Worm (Caenorhabditis elegans) whole organism, L3 larva: Measurements from ENCODE around the gene ZK418.5.

ENCODE experiments used
- R02D3.7 ChIP-seq: fragments of 150-350 bp; optimal IDR thresholded peaks from 2 replicates; lab custom pipeline; 2014; ENCODE audit warnings: missing biosample characterization, missing genetic modification characterization
- ZK546.5 ChIP-seq: sonication (generic microtip); optimal IDR thresholded peaks from 2 replicates; lab custom pipeline; 2017; ENCODE audit warnings: missing biosample characterization, missing genetic modification characterization
- ama-1 ChIP-seq: fragments of 150-350 bp; optimal IDR thresholded peaks from 2 replicates; lab custom pipeline; 2018
- ceh-16 ChIP-seq: sonication (generic microtip); optimal IDR thresholded peaks from 2 replicates; lab custom pipeline; 2017; ENCODE audit warnings: missing biosample characterization, missing genetic modification characterization
- ceh-28 ChIP-seq: fragments of 150-350 bp; optimal IDR thresholded peaks from 2 replicates; lab custom pipeline; 2014; ENCODE audit warnings: missing biosample characterization, missing genetic modification reagents, missing genetic modification characterization
- ceh-82 ChIP-seq: fragments of 150-350 bp; optimal IDR thresholded peaks from 2 replicates; lab custom pipeline; 2014; ENCODE audit warnings: missing biosample characterization, missing genetic modification characterization
- ceh-9 ChIP-seq: sonication (generic microtip); optimal IDR thresholded peaks from 2 replicates; lab custom pipeline; 2018; ENCODE audit warnings: missing biosample characterization, missing genetic modification characterization
- daf-12 ChIP-seq: fragments of 150-350 bp; optimal IDR thresholded peaks from 2 replicates; lab custom pipeline; 2014; ENCODE audit warnings: missing biosample characterization, missing genetic modification reagents, missing genetic modification characterization
- egl-27 ChIP-seq: sonication (generic microtip); optimal IDR thresholded peaks from 4 replicates; lab custom pipeline; 2017; ENCODE audit warnings: missing biosample characterization, missing genetic modification reagents, missing genetic modification characterization
- egl-5 ChIP-seq: fragments of 150-350 bp; optimal IDR thresholded peaks from 2 replicates; lab custom pipeline; 2017; ENCODE audit warnings: missing biosample characterization, missing genetic modification reagents, missing genetic modification characterization, inconsistent platforms
- elt-1 ChIP-seq: fragments of 150-350 bp; optimal IDR thresholded peaks from 2 replicates; lab custom pipeline; 2014; ENCODE audit warnings: missing biosample characterization, missing genetic modification characterization
- elt-2 ChIP-seq: sonication (generic microtip); optimal IDR thresholded peaks from 2 replicates; lab custom pipeline; 2016; ENCODE audit warnings: missing genetic modification reagents, mild to moderate bottlenecking, missing genetic modification characterization, missing compliant biosample characterization
- elt-3 ChIP-seq, 3 experiments: fragments of 150-350 bp in 1 of 3; sonication (generic microtip) in 2 of 3; optimal IDR thresholded peaks; 2 replicates in 2 of 3; 4 replicates in 1 of 3; lab custom pipeline; 2014 to 2017; ENCODE audit warnings: missing biosample characterization in 3 of 3, missing genetic modification characterization in 3 of 3
- eor-1 ChIP-seq, 2 experiments: fragments of 150-350 bp; optimal IDR thresholded peaks; 2 replicates each; lab custom pipeline; 2014 to 2018; ENCODE audit warnings: missing biosample characterization in 2 of 2, missing genetic modification characterization in 2 of 2
- fkh-2 ChIP-seq: fragments of 150-350 bp; optimal IDR thresholded peaks from 2 replicates; lab custom pipeline; 2014; ENCODE audit warnings: missing biosample characterization, missing genetic modification reagents, missing genetic modification characterization
- fos-1 ChIP-seq: fragments of 150-350 bp; optimal IDR thresholded peaks from 2 replicates; lab custom pipeline; 2014; ENCODE audit warnings: missing biosample characterization, missing genetic modification characterization
- hmg-11 ChIP-seq: sonication (generic microtip); optimal IDR thresholded peaks from 2 replicates; lab custom pipeline; 2016; ENCODE audit warnings: missing genetic modification characterization, missing compliant biosample characterization
- jun-1 ChIP-seq: fragments of 150-350 bp; optimal IDR thresholded peaks from 2 replicates; lab custom pipeline; 2014; ENCODE audit warnings: missing biosample characterization, missing genetic modification reagents, missing genetic modification characterization
- lin-15B ChIP-seq: fragments of 150-350 bp; optimal IDR thresholded peaks from 2 replicates; lab custom pipeline; 2014; ENCODE audit warnings: missing biosample characterization, missing genetic modification characterization
- lin-39 ChIP-seq: fragments of 150-350 bp; optimal IDR thresholded peaks from 2 replicates; lab custom pipeline; 2018; ENCODE audit warnings: missing biosample characterization, missing genetic modification reagents, missing genetic modification characterization
- lsy-12 ChIP-seq: sonication (generic microtip); optimal IDR thresholded peaks from 2 replicates; lab custom pipeline; 2016; ENCODE audit warnings: mild to moderate bottlenecking, missing genetic modification characterization, missing compliant biosample characterization
- mdl-1 ChIP-seq: fragments of 150-350 bp; optimal IDR thresholded peaks from 2 replicates; lab custom pipeline; 2014; ENCODE audit warnings: missing biosample characterization, missing genetic modification characterization
- mml-1 ChIP-seq: fragments of 150-350 bp; sonication (generic microtip); optimal IDR thresholded peaks from 3 replicates; lab custom pipeline; 2014; ENCODE audit warnings: missing biosample characterization, missing genetic modification characterization
- nfya-1 ChIP-seq: sonication (generic microtip); optimal IDR thresholded peaks from 2 replicates; lab custom pipeline; 2017; ENCODE audit warnings: missing genetic modification characterization, mild to moderate bottlenecking, missing compliant biosample characterization, antibody characterized with exemption, moderate library complexity; ENCODE audit not compliant: insufficient read depth
- nhr-11 ChIP-seq: fragments of 150-350 bp; optimal IDR thresholded peaks from 2 replicates; lab custom pipeline; 2014; ENCODE audit warnings: missing biosample characterization, missing genetic modification characterization
- nhr-12 ChIP-seq: fragments of 150-350 bp; optimal IDR thresholded peaks from 2 replicates; lab custom pipeline; 2014; ENCODE audit warnings: missing biosample characterization, missing genetic modification characterization
- nhr-23 ChIP-seq: fragments of 150-350 bp; optimal IDR thresholded peaks from 2 replicates; lab custom pipeline; 2014; ENCODE audit warnings: missing biosample characterization, missing genetic modification reagents, missing genetic modification characterization
- nhr-237 ChIP-seq: fragments of 150-350 bp; optimal IDR thresholded peaks from 2 replicates; lab custom pipeline; 2014; ENCODE audit warnings: missing biosample characterization, missing genetic modification characterization
- nhr-25 ChIP-seq: sonication (generic microtip); optimal IDR thresholded peaks from 2 replicates; lab custom pipeline; 2017; ENCODE audit warnings: missing biosample characterization, missing genetic modification characterization
- nhr-28 ChIP-seq: fragments of 150-350 bp; optimal IDR thresholded peaks from 2 replicates; lab custom pipeline; 2014; ENCODE audit warnings: missing biosample characterization, missing genetic modification characterization
- nhr-43 ChIP-seq: sonication (generic microtip); optimal IDR thresholded peaks from 2 replicates; lab custom pipeline; 2016; ENCODE audit warnings: mild to moderate bottlenecking, missing genetic modification characterization, missing compliant biosample characterization; ENCODE audit not compliant: poor library complexity, severe bottlenecking
- nhr-67 ChIP-seq: fragments of 150-350 bp; optimal IDR thresholded peaks from 2 replicates; lab custom pipeline; 2014; ENCODE audit warnings: missing biosample characterization, missing genetic modification characterization
- nhr-76 ChIP-seq: fragments of 150-350 bp; sonication (generic microtip); optimal IDR thresholded peaks from 5 replicates; lab custom pipeline; 2014; ENCODE audit warnings: missing biosample characterization, missing genetic modification characterization
- nhr-77 ChIP-seq: fragments of 150-350 bp; optimal IDR thresholded peaks from 2 replicates; lab custom pipeline; 2014; ENCODE audit warnings: missing biosample characterization, missing genetic modification characterization
- pha-4 ChIP-seq: fragments of 150-350 bp; optimal IDR thresholded peaks from 2 replicates; lab custom pipeline; 2014; ENCODE audit warnings: missing biosample characterization, missing genetic modification reagents, missing genetic modification characterization
- pqm-1 ChIP-seq: fragments of 150-350 bp; optimal IDR thresholded peaks from 2 replicates; lab custom pipeline; 2017; ENCODE audit warnings: missing biosample characterization, missing genetic modification characterization, inconsistent platforms
- sea-2 ChIP-seq: fragments of 150-350 bp; sonication (generic microtip); optimal IDR thresholded peaks from 4 replicates; lab custom pipeline; 2014; ENCODE audit warnings: missing biosample characterization, missing genetic modification reagents, missing genetic modification characterization
- skn-1 ChIP-seq: fragments of 150-350 bp; optimal IDR thresholded peaks from 2 replicates; lab custom pipeline; 2014; ENCODE audit warnings: missing biosample characterization, missing genetic modification characterization
- tbx-2 ChIP-seq: sonication (generic microtip); optimal IDR thresholded peaks from 2 replicates; lab custom pipeline; 2016; ENCODE audit warnings: mild to moderate bottlenecking, missing genetic modification characterization, missing compliant biosample characterization
- unc-39 ChIP-seq: sonication (generic microtip); optimal IDR thresholded peaks from 4 replicates; lab custom pipeline; 2017; ENCODE audit warnings: missing biosample characterization, missing genetic modification characterization
- unc-62 ChIP-seq: fragments of 150-350 bp; sonication (generic microtip); optimal IDR thresholded peaks from 4 replicates; lab custom pipeline; 2014; ENCODE audit warnings: missing biosample characterization, missing genetic modification reagents, missing genetic modification characterization
- zag-1 ChIP-seq: fragments of 150-350 bp; optimal IDR thresholded peaks from 2 replicates; lab custom pipeline; 2014; ENCODE audit warnings: missing biosample characterization, missing genetic modification characterization
- ztf-11 ChIP-seq: fragments of 150-350 bp; optimal IDR thresholded peaks from 2 replicates; lab custom pipeline; 2014; ENCODE audit warnings: missing biosample characterization, missing genetic modification characterization
- ztf-4 ChIP-seq: fragments of 150-350 bp; optimal IDR thresholded peaks from 2 replicates; lab custom pipeline; 2014; ENCODE audit warnings: missing biosample characterization, missing genetic modification characterization

ZK418.5 gene

DNA sequence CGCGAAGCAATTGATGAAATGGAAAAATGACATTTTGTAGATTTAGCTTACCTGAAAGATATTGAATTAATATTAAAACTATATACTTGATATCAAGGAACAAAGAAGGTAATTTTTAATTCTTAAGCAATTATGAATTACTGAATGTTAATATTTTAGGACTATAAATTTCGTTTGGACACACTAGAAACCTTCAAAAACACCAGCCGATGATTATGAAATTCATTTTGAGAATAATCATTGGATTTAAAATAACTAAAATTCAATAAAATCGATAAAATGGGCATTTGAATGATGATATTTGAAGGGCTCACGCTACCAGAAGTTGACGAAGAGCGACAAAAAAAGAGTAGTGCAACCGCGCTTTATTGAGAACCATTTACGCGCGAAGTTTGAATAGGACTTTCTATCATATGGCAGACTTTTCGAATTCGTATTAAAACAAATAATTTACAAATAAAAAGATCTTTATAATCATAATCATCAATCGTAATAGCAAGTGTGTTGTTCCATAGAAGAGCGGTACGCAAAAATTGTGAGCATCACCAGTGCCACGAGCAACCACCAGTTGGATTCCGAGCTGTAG lies at the start of gene ZK418.5:
TSS of gene ZK418.5 (minus strand) at position 51 of the 586 bp plus-strand sequence.
- no peak for TF ChIP-seq unc-39 (tag; lab: Kevin White, UChicago)
- no peak for TF ChIP-seq eor-1 (tag; optimal IDR thresholded peaks at IDR 0.05; lab: Kevin White, UChicago)
- TF ChIP-seq elt-2 (tag; lab: Kevin White, UChicago) = peak; percentile 20
- no peak for TF ChIP-seq mml-1 (tag; lab: Kevin White, UChicago)
- peak; percentile 9 for TF ChIP-seq lin-39 (tag; lab: Kevin White, UChicago)
- peak; percentile 16 for TF ChIP-seq R02D3.7 (tag; lab: Kevin White, UChicago)
- TF ChIP-seq nhr-25 (tag; lab: Kevin White, UChicago) = peak; percentile 14
- no peak for TF ChIP-seq ztf-4
- TF ChIP-seq nhr-23 = peak; percentile 34
- TF ChIP-seq lin-15B (tag; lab: Kevin White, UChicago) = peak; percentile 62
- TF ChIP-seq daf-12 (tag; lab: Kevin White, UChicago) = no peak
- TF ChIP-seq nfya-1 (tag; lab: Kevin White, UChicago) = peak; percentile 53
- TF ChIP-seq ama-1 = no peak
- no peak for TF ChIP-seq nhr-43
- no peak for TF ChIP-seq ceh-82 (tag; lab: Kevin White, UChicago)
- peak; percentile 63 for TF ChIP-seq pha-4 (tag; lab: Kevin White, UChicago)
- no peak for TF ChIP-seq tbx-2 (tag; lab: Kevin White, UChicago)
- no peak for TF ChIP-seq nhr-237
- TF ChIP-seq jun-1 (tag; lab: Kevin White, UChicago) = no peak

DNA sequence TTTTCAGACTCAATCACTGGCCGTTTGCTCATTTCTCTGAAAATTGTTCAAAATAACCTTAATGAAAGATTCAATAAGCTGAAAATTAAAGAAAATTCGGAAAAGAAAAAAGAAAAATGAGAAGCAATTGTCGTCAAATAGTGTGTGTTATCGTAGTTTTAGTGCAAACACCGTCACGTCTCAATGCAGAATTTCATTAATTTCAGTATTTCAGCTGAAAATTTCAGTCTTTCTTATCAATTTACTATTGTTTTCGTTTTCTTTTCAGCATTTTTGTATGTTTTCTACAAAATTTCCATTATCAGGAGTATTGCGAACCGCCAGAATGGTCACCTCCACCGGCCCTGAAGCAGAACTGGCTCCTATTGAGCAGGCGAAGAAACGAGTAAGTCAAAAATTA lies 49.2 kb upstream of the ZK418.5 start, which contains the start of the genes B0280.9 and rpia-1:
TSS of gene B0280.9 (minus strand) at position 36 of the 400 bp plus-strand sequence.
TSS of gene rpia-1 (plus strand) at position 269 of the 400 bp plus-strand sequence.
- TF ChIP-seq fkh-2 (tag; lab: Kevin White, UChicago) = no peak
- peak; percentile 18 for TF ChIP-seq nfya-1 (tag; lab: Kevin White, UChicago)
- peak; percentile 23 for TF ChIP-seq hmg-11 (tag; lab: Kevin White, UChicago)
- peak; percentile 68 for TF ChIP-seq elt-2 (tag; lab: Kevin White, UChicago)
- TF ChIP-seq elt-3 (tag; optimal IDR thresholded peaks at IDR 0.05; lab: Kevin White, UChicago) = no peak
- TF ChIP-seq pha-4 (tag; lab: Kevin White, UChicago) = peak; percentile 59
- TF ChIP-seq nhr-23 = peak; percentile 35
- TF ChIP-seq skn-1 (tag; lab: Kevin White, UChicago) = peak; percentile 12
- TF ChIP-seq pqm-1 (tag; lab: Kevin White, UChicago) = peak; percentile 56
- peak; percentile 21 for TF ChIP-seq lin-15B (tag; lab: Kevin White, UChicago)

DNA sequence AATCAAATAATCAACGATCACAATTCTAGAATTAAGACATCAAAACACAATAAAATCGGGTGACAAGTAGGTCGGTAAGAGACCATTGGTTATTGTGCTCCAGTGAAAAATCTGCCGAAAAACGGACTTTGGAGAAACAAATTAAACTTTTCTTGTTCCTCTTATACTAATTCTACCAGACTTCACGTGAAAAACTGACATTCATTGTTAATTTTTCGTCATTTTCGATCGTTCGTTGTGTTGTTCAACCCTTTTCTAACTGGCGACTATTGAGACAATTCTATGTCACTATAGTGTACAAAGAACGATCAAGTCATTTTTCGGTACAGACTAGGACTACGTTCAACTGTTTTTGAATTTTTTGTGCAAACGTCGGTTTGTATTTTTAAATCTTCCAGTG lies 46.8 kb upstream of the ZK418.5 start:
- TF ChIP-seq ceh-9 (no peak), pqm-1 (tag; lab: Kevin White, UChicago) (peak; percentile 63), daf-12 (tag; lab: Kevin White, UChicago) (no peak), lin-15B (tag; lab: Kevin White, UChicago) (no peak), ama-1 (no peak), ZK546.5 (tag; lab: Kevin White, UChicago) (no peak), egl-5 (tag; lab: Kevin White, UChicago) (no peak), hmg-11 (tag; lab: Kevin White, UChicago) (no peak), unc-62 (GFP tag; lab: Kevin White, UChicago) (no peak), elt-2 (tag; lab: Kevin White, UChicago) (peak; percentile 26), nhr-11 (tag; lab: Kevin White, UChicago) (no peak), egl-27 (tag; lab: Kevin White, UChicago) (peak; percentile 46), lin-39 (tag; lab: Kevin White, UChicago) (no peak), sea-2 (GFP tag; lab: Kevin White, UChicago) (no peak), nhr-23 (peak; percentile 68), elt-1 (tag; lab: Kevin White, UChicago) (no peak), R02D3.7 (tag; lab: Kevin White, UChicago) (no peak), nhr-43 (peak; percentile 28), fos-1 (tag; lab: Kevin White, UChicago) (no peak), nhr-28 (tag; lab: Kevin White, UChicago) (no peak), unc-39 (tag; lab: Kevin White, UChicago) (no peak), tbx-2 (tag; lab: Kevin White, UChicago) (no peak), lsy-12 (tag; lab: Kevin White, UChicago) (no peak), nhr-25 (tag; lab: Kevin White, UChicago) (peak; percentile 42), ceh-82 (tag; lab: Kevin White, UChicago) (no peak), pha-4 (tag; lab: Kevin White, UChicago) (peak; percentile 31), zag-1 (tag; lab: Kevin White, UChicago) (no peak), ceh-28 (tag; lab: Kevin White, UChicago) (no peak), nhr-12 (tag; lab: Kevin White, UChicago) (no peak), mdl-1 (tag; lab: Kevin White, UChicago) (no peak), eor-1 (tag; optimal IDR thresholded peaks at IDR 0.05; lab: Kevin White, UChicago) (no peak), ceh-16 (tag; lab: Kevin White, UChicago) (no peak), ztf-11 (tag; lab: Kevin White, UChicago) (no peak), nhr-67 (no peak), nhr-77 (tag; lab: Kevin White, UChicago) (no peak), mml-1 (tag; lab: Kevin White, UChicago) (no peak), nhr-76 (no peak), jun-1 (tag; lab: Kevin White, UChicago) (peak; percentile 22)
- TF ChIP-seq, all 47 proteins: peak for 8
